Fruit fly (Drosophila melanogaster) whole organism, embryonic: ENCODE measurements around the gene CG13894.
A peak's percentile ranks its signal among the peaks of the same experiment; 100 is the strongest.

Experiments used
- CG11695 ChIP-seq: fragments of 200-800 bp; sonication (Bioruptor generic); IDR thresholded peaks from 3 replicates; pipeline ENCODE4 v1.3.6; 2022; ENCODE audit warnings: missing biosample characterization, missing genetic modification characterization
- CG12219 ChIP-seq: fragments of 200-800 bp; sonication (Bioruptor generic); optimal IDR thresholded peaks from 3 replicates; lab custom pipeline; 2018; ENCODE audit warnings: missing biosample characterization, mild to moderate bottlenecking, missing genetic modification characterization
- CG13894 ChIP-seq: fragments of 200-800 bp; sonication (Bioruptor generic); optimal IDR thresholded peaks from 3 replicates; lab custom pipeline; 2018; ENCODE audit warnings: missing biosample characterization, mild to moderate bottlenecking, missing genetic modification characterization, moderate library complexity
- CG14667 ChIP-seq: fragments of 200-800 bp; sonication (Bioruptor generic); IDR thresholded peaks from 2 replicates; pipeline ENCODE4 v1.3.6; 2022; ENCODE audit warnings: missing biosample characterization, missing genetic modification characterization
- CG17385 ChIP-seq: fragments of 200-800 bp; sonication (Bioruptor generic); optimal IDR thresholded peaks from 3 replicates; lab custom pipeline; 2018; ENCODE audit warnings: missing biosample characterization, mild to moderate bottlenecking, missing genetic modification characterization
- CG3726 ChIP-seq: fragments of 200-800 bp; sonication (Bioruptor generic); IDR thresholded peaks from 3 replicates; pipeline ENCODE4, ENCODE4 v1.3.6; 2022; ENCODE audit warnings: missing biosample characterization, missing genetic modification characterization
- CG7271 ChIP-seq: fragments of 200-800 bp; sonication (Bioruptor generic); optimal IDR thresholded peaks from 2 replicates; lab custom pipeline; 2018; ENCODE audit warnings: missing biosample characterization, mild to moderate bottlenecking, missing genetic modification characterization, moderate library complexity
- CG9609 ChIP-seq: fragments of 200-800 bp; sonication (Bioruptor generic); optimal IDR thresholded peaks from 3 replicates; lab custom pipeline; 2016; ENCODE audit warnings: missing biosample characterization, missing genetic modification characterization
- Ets65A ChIP-seq: fragments of 200-800 bp; sonication (Bioruptor generic); peaks from one replicate; lab custom pipeline; 2016; ENCODE audit warnings: missing biosample characterization, missing genetic modification characterization
- Fer1 ChIP-seq: fragments of 200-800 bp; sonication (Bioruptor generic); optimal IDR thresholded peaks from 2 replicates; lab custom pipeline; 2017; ENCODE audit warnings: missing biosample characterization, mild to moderate bottlenecking, missing genetic modification characterization
- H15 ChIP-seq: fragments of 200-800 bp; sonication (Bioruptor generic); IDR thresholded peaks from 3 replicates; pipeline ENCODE4 v1.3.6; 2022; ENCODE audit warnings: missing biosample characterization, missing genetic modification characterization
- HLH3B ChIP-seq: fragments of 200-800 bp; sonication (Bioruptor generic); IDR thresholded peaks from 2 replicates; pipeline ENCODE4 v1.3.6; 2022; ENCODE audit warnings: missing biosample characterization, missing genetic modification characterization
- HLH4C ChIP-seq: fragments of 200-800 bp; sonication (Bioruptor generic); IDR thresholded peaks from 3 replicates; pipeline ENCODE4 v1.3.6; 2022; ENCODE audit warnings: missing biosample characterization, missing genetic modification characterization; ENCODE audit not compliant: partially characterized antibody
- Hr39 ChIP-seq: fragments of >200 bp; optimal IDR thresholded peaks from 2 replicates; lab custom pipeline; 2017
- Ravus ChIP-seq: fragments of 200-800 bp; sonication (Bioruptor generic); IDR thresholded peaks from 2 replicates; pipeline ENCODE4 v1.3.6; 2022; ENCODE audit warnings: missing biosample characterization, missing genetic modification characterization
- Rx ChIP-seq: fragments of 200-800 bp; sonication (Bioruptor generic); IDR thresholded peaks from 2 replicates; pipeline ENCODE4 v1.3.6; 2022; ENCODE audit warnings: missing biosample characterization, missing genetic modification characterization
- Xrp1 ChIP-seq: fragments of 200-800 bp; sonication (Bioruptor generic); IDR thresholded peaks from 2 replicates; pipeline ENCODE4 v1.3.6; 2022; ENCODE audit warnings: missing biosample characterization, missing genetic modification characterization
- al ChIP-seq: fragments of 200-800 bp; sonication (Bioruptor generic); IDR thresholded peaks from 2 replicates; pipeline ENCODE4 v1.3.6; 2022; ENCODE audit warnings: missing biosample characterization, missing genetic modification characterization
- bbx ChIP-seq: fragments of 200-800 bp; sonication (Bioruptor generic); IDR thresholded peaks from 2 replicates; pipeline ENCODE4 v1.3.6; 2022; ENCODE audit warnings: missing biosample characterization, missing genetic modification characterization; ENCODE audit not compliant: partially characterized antibody
- chinmo ChIP-seq: fragments of 200-800 bp; sonication (Bioruptor generic); IDR thresholded peaks from 4 replicates; pipeline ENCODE4 v1.3.6; 2022; ENCODE audit warnings: missing biosample characterization, missing genetic modification characterization; ENCODE audit not compliant: partially characterized antibody
- chm ChIP-seq: fragments of 200-800 bp; sonication (Bioruptor generic); IDR thresholded peaks from 2 replicates; pipeline ENCODE4 v1.3.6; 2022; ENCODE audit warnings: missing biosample characterization, missing genetic modification characterization
- corto ChIP-seq: fragments of 200-800 bp; sonication (Bioruptor generic); optimal IDR thresholded peaks from 2 replicates; lab custom pipeline; 2016; ENCODE audit warnings: missing biosample characterization, mild to moderate bottlenecking, missing genetic modification characterization, moderate library complexity
- eve ChIP-seq, 2 experiments: fragments of >200 bp; optimal IDR thresholded peaks; 2 replicates each; lab custom pipeline; 2017; ENCODE audit warnings: missing biosample characterization in 2 of 2, missing genetic modification characterization in 2 of 2
- gce ChIP-seq: fragments of 200-800 bp; sonication (Bioruptor generic); IDR thresholded peaks from 3 replicates; pipeline ENCODE4 v1.3.6; 2022; ENCODE audit warnings: missing biosample characterization, missing genetic modification characterization
- grau ChIP-seq: fragments of 200-800 bp; optimal IDR thresholded peaks from 3 replicates; lab custom pipeline; 2019; ENCODE audit warnings: missing biosample characterization, mild to moderate bottlenecking, missing genetic modification characterization, moderate library complexity
- lbe ChIP-seq: fragments of 200-800 bp; sonication (Bioruptor generic); optimal IDR thresholded peaks from 2 replicates; lab custom pipeline; 2016; ENCODE audit warnings: missing biosample characterization, mild to moderate bottlenecking, missing genetic modification characterization
- lov ChIP-seq, 2 experiments: fragments of 200-800 bp in 1 of 2; fragments of >200 bp in 1 of 2; sonication (Bioruptor generic) in 1 of 2; IDR thresholded peaks in 1 of 2; optimal IDR thresholded peaks in 1 of 2; 2 replicates in 1 of 2; 3 replicates in 1 of 2; pipeline versions ENCODE4 v1.3.6 to Lab custom; 2017 to 2022; ENCODE audit warnings: missing biosample characterization in 1 of 2, missing genetic modification characterization in 1 of 2
- nom ChIP-seq: fragments of 200-800 bp; sonication (Bioruptor generic); optimal IDR thresholded peaks from 2 replicates; lab custom pipeline; 2017; ENCODE audit warnings: missing biosample characterization, missing genetic modification characterization, mild to moderate bottlenecking, moderate library complexity, missing genetic modification reagents
- prd ChIP-seq, 3 experiments: fragments of >200 bp in 2 of 3; fragments of 200-800 bp in 1 of 3; sonication (Bioruptor generic) in 1 of 3; optimal IDR thresholded peaks in 2 of 3; IDR thresholded peaks in 1 of 3; 2 replicates in 2 of 3; 3 replicates in 1 of 3; pipeline versions ENCODE4 v1.3.6 to Lab custom; 2017 to 2022; ENCODE audit warnings: missing biosample characterization in 1 of 3, missing genetic modification characterization in 1 of 3
- row ChIP-seq: fragments of 200-800 bp; sonication (Bioruptor generic); IDR thresholded peaks from 3 replicates; pipeline ENCODE4 v1.3.6; 2022; ENCODE audit warnings: missing biosample characterization, missing genetic modification characterization
- sd ChIP-seq: fragments of 200-800 bp; sonication (Bioruptor generic); optimal IDR thresholded peaks from 3 replicates; lab custom pipeline; 2018; ENCODE audit warnings: missing biosample characterization, mild to moderate bottlenecking, missing genetic modification characterization, moderate library complexity
- sens ChIP-seq: fragments of 200-800 bp; sonication (Bioruptor generic); peaks from one replicate; lab custom pipeline; 2016; ENCODE audit warnings: missing biosample characterization, missing genetic modification characterization
- slbo ChIP-seq: fragments of 200-800 bp; sonication (Bioruptor generic); IDR thresholded peaks from 2 replicates; pipeline ENCODE4 v1.3.6; 2022; ENCODE audit warnings: missing biosample characterization, missing genetic modification characterization
- sob ChIP-seq: fragments of 200-800 bp; sonication (Bioruptor generic); IDR thresholded peaks from 2 replicates; pipeline ENCODE4 v1.3.6; 2022; ENCODE audit warnings: missing biosample characterization, missing genetic modification characterization
- sr ChIP-seq: fragments of 200-800 bp; sonication (Bioruptor generic); IDR thresholded peaks from 3 replicates; pipeline ENCODE4 v1.3.6; 2022; ENCODE audit warnings: missing biosample characterization, missing genetic modification characterization
- tup ChIP-seq: fragments of 200-800 bp; sonication (Bioruptor generic); optimal IDR thresholded peaks from 2 replicates; lab custom pipeline; 2016; ENCODE audit warnings: missing biosample characterization, mild to moderate bottlenecking, missing genetic modification characterization, moderate library complexity

The CG13894 gene

dm6 chr3L:673324-673723 lies 25.6 kb downstream of the CG13894 start (continued):
- TF ChIP-seq slbo (GFP tag; lab: Robert Waterston, UW) (no peak), HLH4C (GFP tag; lab: Robert Waterston, UW) (0 out of 3 replicates have a peak, but pooled peaks have one; percentile 24), CG7271 (tag; lab: Kevin White, UChicago) (no peak), chinmo (GFP tag; lab: Robert Waterston, UW) (0 out of 4 replicates have a peak, but pooled peaks have one; percentile 66), sd (tag; lab: Kevin White, UChicago) (peak; percentile 63), chm (GFP tag; lab: Robert Waterston, UW) (peak; percentile 30; the same call in 1 of the 2 replicates), sens (GFP tag; lab: Kevin White, UChicago) (peak; percentile 41), lov (optimal IDR thresholded peaks at IDR 0.05; lab: Kevin White, UChicago) (no peak), lov (GFP tag; IDR thresholded peaks at IDR 0.05; lab: Robert Waterston, UW) (no peak)

DNA sequence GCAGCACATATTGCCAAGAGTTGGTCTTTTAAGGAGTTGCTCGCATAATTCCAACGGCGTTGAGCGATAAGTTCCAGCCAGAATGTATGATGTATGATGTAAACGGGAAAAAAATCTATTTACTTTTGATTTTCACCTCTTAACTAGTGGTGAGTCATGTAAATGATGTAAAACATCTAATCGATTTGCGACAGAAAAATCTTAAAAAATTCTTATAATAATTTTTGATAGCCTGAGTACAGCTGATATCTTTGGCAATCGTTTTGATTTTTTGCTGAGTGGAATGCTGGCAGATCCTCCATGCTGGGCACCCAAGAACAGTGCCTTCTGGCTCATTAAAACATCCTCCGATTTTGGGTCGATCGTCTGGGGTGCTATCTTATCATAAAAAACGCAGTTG lies 32.4 kb downstream of the CG13894 start:
- TF ChIP-seq CG9609 (no peak), HLH3B (GFP tag; lab: Robert Waterston, UW) (no peak), CG12219 (GFP tag; lab: Kevin White, UChicago) (no peak), CG13894 (tag; lab: Kevin White, UChicago) (no peak), sob (no peak), CG11695 (GFP tag; lab: Robert Waterston, UW) (no peak), gce (no peak), Ravus (no peak)
- TF ChIP-seq, all 482 proteins: peak for 0

- no peak for TF ChIP-seq Rx (GFP tag; lab: Robert Waterston, UW)
- TF ChIP-seq H15 (GFP tag; lab: Robert Waterston, UW): 0 out of 3 replicates have a peak, but pooled peaks have one; percentile 24
- peak; percentile 47 for TF ChIP-seq corto
- no peak for TF ChIP-seq prd (optimal IDR thresholded peaks at IDR 0.05; lab: Kevin White, UChicago)
- peak; percentile 51; the same call in 1 of the 3 replicates for TF ChIP-seq prd (GFP tag; IDR thresholded peaks at IDR 0.05; lab: Robert Waterston, UW)
- peak; percentile 1 for TF ChIP-seq nom (GFP tag; lab: Kevin White, UChicago)
- no peak for TF ChIP-seq CG17385 (GFP tag; lab: Kevin White, UChicago)
- TF ChIP-seq row: peak; percentile 22; the same call in 1 of the 3 replicates
- TF ChIP-seq Ets65A (GFP tag; lab: Kevin White, UChicago): peak; percentile 50
- no peak for TF ChIP-seq Fer1 (GFP tag; lab: Kevin White, UChicago)
- TF ChIP-seq lbe (GFP tag; lab: Kevin White, UChicago): peak; percentile 81
- no peak for TF ChIP-seq eve (GFP tag; optimal IDR thresholded peaks at IDR 0.05; lab: Kevin White, UChicago)
- TF ChIP-seq grau (tag; lab: Kevin White, UChicago): peak; percentile 30
- TF ChIP-seq Xrp1 (GFP tag; lab: Robert Waterston, UW): peak; percentile 29; the same call in 1 of the 2 replicates
- no peak for TF ChIP-seq al (GFP tag; lab: Robert Waterston, UW)
- TF ChIP-seq bbx (GFP tag; lab: Robert Waterston, UW): no peak
- no peak for TF ChIP-seq sr (GFP tag; lab: Robert Waterston, UW)
- TF ChIP-seq slbo (GFP tag; lab: Robert Waterston, UW): 0 out of 2 replicates have a peak, but pooled peaks have one; percentile 5
- TF ChIP-seq CG3726 (GFP tag; lab: Robert Waterston, UW): 0 out of 3 replicates have a peak, but pooled peaks have one; percentile 28
- no peak for TF ChIP-seq Hr39 (lab: Kevin White, UChicago)
- peak; percentile 25 for TF ChIP-seq sens (GFP tag; lab: Kevin White, UChicago)
- no peak for TF ChIP-seq tup (GFP tag; lab: Kevin White, UChicago)
- peak; percentile 22; the same call in 1 of the 2 replicates for TF ChIP-seq CG14667 (GFP tag; lab: Robert Waterston, UW)
Observed at dm6 chr3L:663880-664279, 35.1 kb downstream of the CG13894 start.
